Worm (Caenorhabditis elegans): ENCODE measurements around the gene ccpp-6.

- no peak for TF ChIP-seq ama-1 (optimal IDR thresholded peaks at IDR 0.05)
- no peak for TF ChIP-seq ets-7 (tag; optimal IDR thresholded peaks at IDR 0.05)
- no peak for TF ChIP-seq F13C5.2 (tag; optimal IDR thresholded peaks at IDR 0.05)
Observed at ce11 chrII:5377467-5378238, 9.5 kb downstream of the ccpp-6 start, which contains the start of gene prdx-2.
